Fruit fly (Drosophila melanogaster) whole organism, embryonic: Measurements from ENCODE around the gene side-IV.

Experiments
- Abd-B ChIP-seq: fragments of 200-800 bp; sonication (Bioruptor generic); optimal IDR thresholded peaks from 2 replicates; lab custom pipeline; 2018; ENCODE audit warnings: missing biosample characterization, mild to moderate bottlenecking, missing genetic modification characterization, moderate library complexity
- CG11398 ChIP-seq: fragments of 200-800 bp; sonication (Bioruptor generic); optimal IDR thresholded peaks from 2 replicates; lab custom pipeline; 2016; ENCODE audit warnings: missing biosample characterization, missing genetic modification characterization
- CG11560 ChIP-seq: fragments of 200-800 bp; sonication (Bioruptor generic); IDR thresholded peaks from 3 replicates; pipeline ENCODE4 v1.3.6; 2022; ENCODE audit warnings: missing biosample characterization, missing genetic modification characterization
- CG12236 ChIP-seq: fragments of 200-800 bp; sonication (Bioruptor generic); optimal IDR thresholded peaks from 2 replicates; lab custom pipeline; 2016; ENCODE audit warnings: missing biosample characterization, missing genetic modification characterization
- CG13287 ChIP-seq: fragments of 200-800 bp; sonication (Bioruptor generic); IDR thresholded peaks from 2 replicates; pipeline ENCODE4 v1.3.6; 2022; ENCODE audit warnings: missing biosample characterization, missing genetic modification characterization; ENCODE audit not compliant: partially characterized antibody
- CG14441 ChIP-seq: fragments of 200-800 bp; sonication (Bioruptor generic); IDR thresholded peaks from 2 replicates; pipeline ENCODE4 v1.3.6; 2022; ENCODE audit warnings: missing biosample characterization, missing genetic modification characterization
- CG15696 ChIP-seq: fragments of 200-800 bp; sonication (Bioruptor generic); optimal IDR thresholded peaks from 2 replicates; lab custom pipeline; 2019; ENCODE audit warnings: missing biosample characterization, mild to moderate bottlenecking, missing genetic modification characterization, moderate library complexity
- CG16863 ChIP-seq: fragments of 200-800 bp; sonication (Bioruptor generic); optimal IDR thresholded peaks from 3 replicates; lab custom pipeline; 2016; ENCODE audit warnings: missing biosample characterization, missing genetic modification characterization
- CG17328 ChIP-seq: fragments of 200-800 bp; sonication (Bioruptor generic); IDR thresholded peaks from 2 replicates; pipeline ENCODE4 v1.3.6; 2022; ENCODE audit warnings: missing biosample characterization, missing genetic modification characterization
- CG3838 ChIP-seq: fragments of 200-800 bp; sonication (Bioruptor generic); optimal IDR thresholded peaks from 3 replicates; lab custom pipeline; 2016; ENCODE audit warnings: missing biosample characterization, missing genetic modification characterization
- CG4282 ChIP-seq: fragments of 200-800 bp; sonication (Bioruptor generic); optimal IDR thresholded peaks from 2 replicates; lab custom pipeline; 2016; ENCODE audit warnings: missing biosample characterization, missing genetic modification characterization
- CG6272 ChIP-seq: fragments of 200-800 bp; sonication (Bioruptor generic); IDR thresholded peaks from 2 replicates; pipeline ENCODE4 v1.3.6; 2022; ENCODE audit warnings: missing biosample characterization, missing genetic modification characterization
- CG8388 ChIP-seq: fragments of 200-800 bp; sonication (Bioruptor generic); optimal IDR thresholded peaks from 2 replicates; lab custom pipeline; 2019; ENCODE audit warnings: missing biosample characterization, mild to moderate bottlenecking, missing genetic modification characterization, moderate library complexity
- CG9609 ChIP-seq: fragments of 200-800 bp; sonication (Bioruptor generic); optimal IDR thresholded peaks from 3 replicates; lab custom pipeline; 2016; ENCODE audit warnings: missing biosample characterization, missing genetic modification characterization
- CG9797 ChIP-seq: fragments of 200-800 bp; sonication (Bioruptor generic); optimal IDR thresholded peaks from 3 replicates; lab custom pipeline; 2018; ENCODE audit warnings: missing biosample characterization, mild to moderate bottlenecking, missing genetic modification characterization
- CG9817 ChIP-seq: fragments of 200-800 bp; sonication (Bioruptor generic); optimal IDR thresholded peaks from 2 replicates; lab custom pipeline; 2018; ENCODE audit warnings: missing biosample characterization, mild to moderate bottlenecking, missing genetic modification characterization, moderate library complexity
- CG9932 ChIP-seq: fragments of 200-800 bp; sonication (Bioruptor generic); IDR thresholded peaks from 2 replicates; pipeline ENCODE4 v1.3.6; 2022; ENCODE audit warnings: missing biosample characterization, missing genetic modification characterization
- CHES-1-like ChIP-seq: fragments of 200-800 bp; sonication (Bioruptor generic); optimal IDR thresholded peaks from 2 replicates; lab custom pipeline; 2016; ENCODE audit warnings: missing biosample characterization, missing genetic modification characterization
- D19A ChIP-seq: fragments of 200-800 bp; optimal IDR thresholded peaks from 3 replicates; lab custom pipeline; 2019; ENCODE audit warnings: missing biosample characterization, mild to moderate bottlenecking, missing genetic modification characterization, moderate library complexity
- Deaf1 ChIP-seq: fragments of 200-800 bp; optimal IDR thresholded peaks from 3 replicates; lab custom pipeline; 2019; ENCODE audit warnings: missing biosample characterization, mild to moderate bottlenecking, missing genetic modification characterization, moderate library complexity
- Dip3 ChIP-seq: fragments of 200-800 bp; sonication (Bioruptor generic); optimal IDR thresholded peaks from 3 replicates; lab custom pipeline; 2016; ENCODE audit warnings: missing biosample characterization, missing genetic modification characterization
- Doc2 ChIP-seq: fragments of 200-800 bp; sonication (Bioruptor generic); IDR thresholded peaks from 2 replicates; pipeline ENCODE4 v1.3.6; 2022; ENCODE audit warnings: missing biosample characterization, missing genetic modification characterization
- ERR ChIP-seq: fragments of 200-800 bp; sonication (Bioruptor generic); optimal IDR thresholded peaks from 2 replicates; lab custom pipeline; 2016; ENCODE audit warnings: missing biosample characterization, missing genetic modification characterization
- Fer2 ChIP-seq: fragments of 200-800 bp; sonication (Bioruptor generic); optimal IDR thresholded peaks from 2 replicates; lab custom pipeline; 2018; ENCODE audit warnings: missing biosample characterization, mild to moderate bottlenecking, missing genetic modification characterization, moderate library complexity
- Hmr ChIP-seq: fragments of 200-800 bp; sonication (Bioruptor generic); optimal IDR thresholded peaks from 3 replicates; lab custom pipeline; 2017; ENCODE audit warnings: mild to moderate bottlenecking, missing biosample characterization, missing genetic modification reagents, missing genetic modification characterization
- Hr78 ChIP-seq, 2 experiments: fragments of 200-800 bp in 1 of 2; fragments of >200 bp in 1 of 2; sonication (Bioruptor generic) in 1 of 2; optimal IDR thresholded peaks; 2 replicates each; lab custom pipeline; 2017 to 2019; ENCODE audit warnings: missing biosample characterization in 2 of 2, missing genetic modification characterization in 2 of 2, mild to moderate bottlenecking in 1 of 2, moderate library complexity in 1 of 2
- Sry-β ChIP-seq: fragments of 200-800 bp; sonication (Bioruptor generic); optimal IDR thresholded peaks from 2 replicates; lab custom pipeline; 2018; ENCODE audit warnings: missing biosample characterization, mild to moderate bottlenecking, missing genetic modification characterization, moderate library complexity
- bbx ChIP-seq: fragments of 200-800 bp; sonication (Bioruptor generic); IDR thresholded peaks from 2 replicates; pipeline ENCODE4 v1.3.6; 2022; ENCODE audit warnings: missing biosample characterization, missing genetic modification characterization; ENCODE audit not compliant: partially characterized antibody
- bigmax ChIP-seq: fragments of 200-800 bp; sonication (Bioruptor generic); optimal IDR thresholded peaks from 2 replicates; lab custom pipeline; 2018; ENCODE audit warnings: missing biosample characterization, mild to moderate bottlenecking, missing genetic modification characterization
- bsh ChIP-seq, 2 experiments: fragments of 200-800 bp; sonication (Bioruptor generic); optimal IDR thresholded peaks; 2 replicates each; lab custom pipeline; 2017 to 2018; ENCODE audit warnings: mild to moderate bottlenecking in 2 of 2, missing biosample characterization in 2 of 2, missing genetic modification characterization in 2 of 2, moderate library complexity in 1 of 2
- croc ChIP-seq: fragments of 200-800 bp; sonication (Bioruptor generic); conservative IDR thresholded peaks from 3 replicates; pipeline ENCODE4 v1.3.6; 2022; ENCODE audit warnings: missing biosample characterization, missing genetic modification characterization
- crp ChIP-seq, 2 experiments: fragments of 200-800 bp; sonication (Bioruptor generic); optimal IDR thresholded peaks; 2 replicates in 1 of 2; 3 replicates in 1 of 2; lab custom pipeline; 2017; ENCODE audit warnings: missing biosample characterization in 2 of 2, missing genetic modification characterization in 2 of 2, mild to moderate bottlenecking in 1 of 2, moderate library complexity in 1 of 2
- en ChIP-seq: fragments of 200-800 bp; sonication (Bioruptor generic); optimal IDR thresholded peaks from 2 replicates; lab custom pipeline; 2016; ENCODE audit warnings: missing biosample characterization, missing genetic modification characterization
- fd96Cb ChIP-seq: fragments of 200-800 bp; sonication (Bioruptor generic); optimal IDR thresholded peaks from 2 replicates; lab custom pipeline; 2018; ENCODE audit warnings: missing biosample characterization, mild to moderate bottlenecking, missing genetic modification characterization, moderate library complexity
- grn ChIP-seq: fragments of 200-800 bp; sonication (Bioruptor generic); optimal IDR thresholded peaks from 3 replicates; lab custom pipeline; 2017; ENCODE audit warnings: missing biosample characterization, missing genetic modification characterization
- hb ChIP-seq: fragments of 200-800 bp; sonication (Bioruptor generic); IDR thresholded peaks from 3 replicates; pipeline ENCODE4 v1.3.6; 2022; ENCODE audit warnings: missing biosample characterization, missing genetic modification characterization; ENCODE audit not compliant: partially characterized antibody
- ind ChIP-seq: fragments of 200-800 bp; sonication (Bioruptor generic); optimal IDR thresholded peaks from 3 replicates; lab custom pipeline; 2016; ENCODE audit warnings: missing biosample characterization, missing genetic modification characterization
- kah ChIP-seq: fragments of 200-800 bp; sonication (Bioruptor generic); optimal IDR thresholded peaks from 2 replicates; lab custom pipeline; 2018; ENCODE audit warnings: missing biosample characterization, mild to moderate bottlenecking, missing genetic modification characterization
- lbe ChIP-seq: fragments of 200-800 bp; sonication (Bioruptor generic); optimal IDR thresholded peaks from 2 replicates; lab custom pipeline; 2016; ENCODE audit warnings: missing biosample characterization, mild to moderate bottlenecking, missing genetic modification characterization
- lmd ChIP-seq: fragments of 200-800 bp; sonication (Bioruptor generic); IDR thresholded peaks from 2 replicates; pipeline ENCODE4 v1.3.6; 2022; ENCODE audit warnings: missing biosample characterization, missing genetic modification characterization
- nerfin-1 ChIP-seq: fragments of 200-800 bp; sonication (Bioruptor generic); optimal IDR thresholded peaks from 3 replicates; lab custom pipeline; 2019; ENCODE audit warnings: missing biosample characterization, mild to moderate bottlenecking, missing genetic modification characterization, moderate library complexity
- pzg ChIP-seq: fragments of 200-800 bp; sonication (Bioruptor generic); optimal IDR thresholded peaks from 3 replicates; lab custom pipeline; 2018; ENCODE audit warnings: missing biosample characterization, mild to moderate bottlenecking, missing genetic modification characterization, moderate library complexity
- ranshi ChIP-seq: fragments of 200-800 bp; sonication (Bioruptor generic); IDR thresholded peaks from 2 replicates; pipeline ENCODE4 v1.3.6; 2022; ENCODE audit warnings: missing biosample characterization, missing genetic modification characterization
- rib ChIP-seq: fragments of 200-800 bp; sonication (Bioruptor generic); IDR thresholded peaks from 2 replicates; pipeline ENCODE4 v1.3.6; 2022; ENCODE audit warnings: missing biosample characterization, missing genetic modification characterization
- sd ChIP-seq: fragments of 200-800 bp; sonication (Bioruptor generic); optimal IDR thresholded peaks from 3 replicates; lab custom pipeline; 2018; ENCODE audit warnings: missing biosample characterization, mild to moderate bottlenecking, missing genetic modification characterization, moderate library complexity
- so ChIP-seq: fragments of 200-800 bp; sonication (Bioruptor generic); IDR thresholded peaks from 3 replicates; pipeline ENCODE4 v1.3.6; 2022; ENCODE audit warnings: missing biosample characterization, missing genetic modification characterization
- sr ChIP-seq: fragments of 200-800 bp; sonication (Bioruptor generic); IDR thresholded peaks from 3 replicates; pipeline ENCODE4 v1.3.6; 2022; ENCODE audit warnings: missing biosample characterization, missing genetic modification characterization
- usp ChIP-seq: fragments of >200 bp; optimal IDR thresholded peaks from 2 replicates; lab custom pipeline; 2017; ENCODE audit warnings: missing biosample characterization, missing genetic modification characterization
- wek ChIP-seq: fragments of 200-800 bp; sonication (Bioruptor generic); optimal IDR thresholded peaks from 3 replicates; lab custom pipeline; 2018; ENCODE audit warnings: missing biosample characterization, mild to moderate bottlenecking, missing genetic modification characterization, moderate library complexity
- zf30C ChIP-seq: fragments of 200-800 bp; sonication (Bioruptor generic); optimal IDR thresholded peaks from 3 replicates; lab custom pipeline; 2018; ENCODE audit warnings: missing biosample characterization, mild to moderate bottlenecking, missing genetic modification characterization

side-IV gene

dm6 chr3R:13433623-13434022 lies 16.8 kb upstream of the side-IV start (continued):
- TF ChIP-seq CG8388 (GFP tag; lab: Kevin White, UChicago) = peak; percentile 81
- no peak for TF ChIP-seq Sry-β (GFP tag; lab: Kevin White, UChicago)
- TF ChIP-seq Hr78 (GFP tag; optimal IDR thresholded peaks at IDR 0.05; lab: Kevin White, UChicago) = peak in 1 of 2 experiments; percentile 13
- peak; percentile 69 for TF ChIP-seq kah (GFP tag; lab: Kevin White, UChicago)
- peak; percentile 74 for TF ChIP-seq nerfin-1 (tag; lab: Kevin White, UChicago)
- 0 out of 3 replicates have a peak, but pooled peaks have one; percentile 7 for TF ChIP-seq sr (GFP tag; lab: Robert Waterston, UW)
- no peak for TF ChIP-seq zf30C (GFP tag; lab: Kevin White, UChicago)
- no peak for TF ChIP-seq hb (GFP tag; lab: Robert Waterston, UW)
- peak; percentile 63 for TF ChIP-seq wek
- no peak for TF ChIP-seq CG13287 (GFP tag; lab: Robert Waterston, UW)
- TF ChIP-seq CG3838 (GFP tag; lab: Kevin White, UChicago) = peak; percentile 62
- TF ChIP-seq CHES-1-like (GFP tag; lab: Kevin White, UChicago) = peak; percentile 56
- TF ChIP-seq CG12236 = peak; percentile 67
- TF ChIP-seq Hmr (GFP tag; lab: Kevin White, UChicago) = peak; percentile 83
- TF ChIP-seq bbx (GFP tag; lab: Robert Waterston, UW) = no peak
- TF ChIP-seq bsh (GFP tag; optimal IDR thresholded peaks at IDR 0.05; lab: Kevin White, UChicago) = peak; percentile 77 to 91
- TF ChIP-seq CG17328 (GFP tag; lab: Robert Waterston, UW) = peak; percentile 81
- TF ChIP-seq CG14441 (GFP tag; lab: Robert Waterston, UW) = peak; percentile 83
- TF ChIP-seq CG9609 (GFP tag; lab: Kevin White, UChicago) = peak; percentile 31
- TF ChIP-seq sd (tag; lab: Kevin White, UChicago) = peak; percentile 55
- TF ChIP-seq so (GFP tag; lab: Robert Waterston, UW) = peak; percentile 89
- TF ChIP-seq croc = no peak
- peak; percentile 39 for TF ChIP-seq Deaf1 (tag; lab: Kevin White, UChicago)
- peak; percentile 48 for TF ChIP-seq en (GFP tag; lab: Kevin White, UChicago)
- no peak for TF ChIP-seq CG4282 (GFP tag; lab: Kevin White, UChicago)
- TF ChIP-seq Fer2 (tag; lab: Kevin White, UChicago) = peak; percentile 42
- TF ChIP-seq crp (GFP tag; optimal IDR thresholded peaks at IDR 0.05; lab: Kevin White, UChicago) = peak in 1 of 2 experiments; percentile 41
- TF ChIP-seq CG9797 (GFP tag; lab: Kevin White, UChicago) = no peak
- peak; percentile 74 for TF ChIP-seq lmd (GFP tag; lab: Robert Waterston, UW)
- TF ChIP-seq pzg (GFP tag; lab: Kevin White, UChicago) = no peak
- TF ChIP-seq CG11398 = no peak
- peak; percentile 53 for TF ChIP-seq fd96Cb
- TF ChIP-seq Dip3 (GFP tag; lab: Kevin White, UChicago) = peak; percentile 13
- no peak for TF ChIP-seq CG11560
- TF ChIP-seq CG6272 (GFP tag; lab: Robert Waterston, UW) = no peak
- peak; percentile 76 for TF ChIP-seq CG9817
- TF ChIP-seq bigmax (GFP tag; lab: Kevin White, UChicago) = no peak
- no peak for TF ChIP-seq usp
- peak; percentile 65 for TF ChIP-seq ind (GFP tag; lab: Kevin White, UChicago)
- no peak for TF ChIP-seq rib (GFP tag; lab: Robert Waterston, UW)
- TF ChIP-seq D19A (tag; lab: Kevin White, UChicago) = peak; percentile 78
- peak; percentile 47 for TF ChIP-seq CG16863
- TF ChIP-seq Abd-B (GFP tag; lab: Kevin White, UChicago) = peak; percentile 65
- TF ChIP-seq lbe (GFP tag; lab: Kevin White, UChicago) = no peak
- no peak for TF ChIP-seq ERR (GFP tag; lab: Kevin White, UChicago)
- 0 out of 2 replicates have a peak, but pooled peaks have one; percentile 27 for TF ChIP-seq ranshi
- peak; percentile 78 for TF ChIP-seq CG15696 (tag; lab: Kevin White, UChicago)
- TF ChIP-seq CG9932 (GFP tag; lab: Robert Waterston, UW) = peak; percentile 53
- peak; percentile 67 for TF ChIP-seq grn (GFP tag; lab: Kevin White, UChicago)
- TF ChIP-seq Doc2 (GFP tag; lab: Robert Waterston, UW) = no peak
